Fruit fly (Drosophila melanogaster) whole organism, embryonic: ENCODE results near the gene CG7627.

Experiments
- Atf-2 ChIP-seq: fragments of 200-800 bp; sonication (Bioruptor generic); optimal IDR thresholded peaks from 2 replicates; lab custom pipeline; 2016; ENCODE audit warnings: missing biosample characterization, missing genetic modification characterization
- B-H2 ChIP-seq: fragments of 200-800 bp; sonication (Bioruptor generic); optimal IDR thresholded peaks from 2 replicates; lab custom pipeline; 2018; ENCODE audit warnings: missing biosample characterization, mild to moderate bottlenecking, missing genetic modification characterization
- CG10147 ChIP-seq: fragments of 200-800 bp; sonication (Bioruptor generic); optimal IDR thresholded peaks from 2 replicates; lab custom pipeline; 2019; ENCODE audit warnings: missing biosample characterization, mild to moderate bottlenecking, missing genetic modification characterization, moderate library complexity
- CG10321 ChIP-seq: fragments of 200-800 bp; sonication (Bioruptor generic); IDR thresholded peaks from 2 replicates; pipeline ENCODE4 v1.3.6; 2022; ENCODE audit warnings: missing biosample characterization, missing genetic modification characterization
- CG10654 ChIP-seq: fragments of 200-800 bp; sonication (Bioruptor generic); optimal IDR thresholded peaks from 2 replicates; lab custom pipeline; 2016; ENCODE audit warnings: missing biosample characterization, missing genetic modification characterization
- CG1233 ChIP-seq: fragments of 200-800 bp; sonication (Bioruptor generic); optimal IDR thresholded peaks from 4 replicates; lab custom pipeline; 2018; ENCODE audit warnings: missing biosample characterization, mild to moderate bottlenecking, missing genetic modification characterization
- CG14441 ChIP-seq: fragments of 200-800 bp; sonication (Bioruptor generic); IDR thresholded peaks from 2 replicates; pipeline ENCODE4 v1.3.6; 2022; ENCODE audit warnings: missing biosample characterization, missing genetic modification characterization
- CG15269 ChIP-seq: fragments of 200-800 bp; sonication (Bioruptor generic); optimal IDR thresholded peaks from 2 replicates; lab custom pipeline; 2018; ENCODE audit warnings: missing biosample characterization, mild to moderate bottlenecking, missing genetic modification characterization, moderate library complexity
- CG16815 ChIP-seq: fragments of 200-800 bp; sonication (Bioruptor generic); optimal IDR thresholded peaks from 3 replicates; lab custom pipeline; 2017; ENCODE audit warnings: missing biosample characterization, mild to moderate bottlenecking, missing genetic modification characterization
- CG2116 ChIP-seq: fragments of 200-800 bp; sonication (Bioruptor generic); optimal IDR thresholded peaks from 3 replicates; lab custom pipeline; 2018; ENCODE audit warnings: missing biosample characterization, mild to moderate bottlenecking, missing genetic modification characterization
- CG2120 ChIP-seq: fragments of 200-800 bp; sonication (Bioruptor generic); optimal IDR thresholded peaks from 3 replicates; lab custom pipeline; 2016; ENCODE audit warnings: missing biosample characterization, missing genetic modification characterization
- CG33557 ChIP-seq: fragments of 200-800 bp; sonication (Bioruptor generic); optimal IDR thresholded peaks from 2 replicates; lab custom pipeline; 2019; ENCODE audit warnings: missing biosample characterization, mild to moderate bottlenecking, missing genetic modification characterization, moderate library complexity
- CG3995 ChIP-seq: fragments of 200-800 bp; sonication (Bioruptor generic); optimal IDR thresholded peaks from 3 replicates; lab custom pipeline; 2016; ENCODE audit warnings: missing biosample characterization, missing genetic modification characterization
- CG8388 ChIP-seq: fragments of 200-800 bp; sonication (Bioruptor generic); optimal IDR thresholded peaks from 2 replicates; lab custom pipeline; 2019; ENCODE audit warnings: missing biosample characterization, mild to moderate bottlenecking, missing genetic modification characterization, moderate library complexity
- CG9609 ChIP-seq: fragments of 200-800 bp; sonication (Bioruptor generic); optimal IDR thresholded peaks from 3 replicates; lab custom pipeline; 2016; ENCODE audit warnings: missing biosample characterization, missing genetic modification characterization
- CG9797 ChIP-seq: fragments of 200-800 bp; sonication (Bioruptor generic); optimal IDR thresholded peaks from 3 replicates; lab custom pipeline; 2018; ENCODE audit warnings: missing biosample characterization, mild to moderate bottlenecking, missing genetic modification characterization
- Elba2 ChIP-seq: fragments of 200-800 bp; sonication (Bioruptor generic); optimal IDR thresholded peaks from 3 replicates; lab custom pipeline; 2016; ENCODE audit warnings: missing biosample characterization, missing genetic modification characterization
- HLHmδ ChIP-seq: fragments of 200-800 bp; sonication (Bioruptor generic); optimal IDR thresholded peaks from 2 replicates; lab custom pipeline; 2018; ENCODE audit warnings: missing biosample characterization, mild to moderate bottlenecking, missing genetic modification characterization, moderate library complexity
- Hr3 ChIP-seq: fragments of 200-800 bp; sonication (Bioruptor generic); optimal IDR thresholded peaks from 3 replicates; lab custom pipeline; 2016; ENCODE audit warnings: missing biosample characterization, missing genetic modification characterization
- Hr78 ChIP-seq, 2 experiments: fragments of 200-800 bp in 1 of 2; fragments of >200 bp in 1 of 2; sonication (Bioruptor generic) in 1 of 2; optimal IDR thresholded peaks; 2 replicates each; lab custom pipeline; 2017 to 2019; ENCODE audit warnings: missing biosample characterization in 2 of 2, missing genetic modification characterization in 2 of 2, mild to moderate bottlenecking in 1 of 2, moderate library complexity in 1 of 2
- NfI ChIP-seq: fragments of 200-800 bp; sonication (Bioruptor generic); optimal IDR thresholded peaks from 3 replicates; lab custom pipeline; 2018; ENCODE audit warnings: missing biosample characterization, mild to moderate bottlenecking, missing genetic modification characterization, moderate library complexity
- Oaz ChIP-seq: fragments of 200-800 bp; sonication (Bioruptor generic); IDR thresholded peaks from 2 replicates; pipeline ENCODE4 v1.3.6; 2022; ENCODE audit warnings: missing biosample characterization, missing genetic modification characterization
- Rx ChIP-seq: fragments of 200-800 bp; sonication (Bioruptor generic); IDR thresholded peaks from 2 replicates; pipeline ENCODE4 v1.3.6; 2022; ENCODE audit warnings: missing biosample characterization, missing genetic modification characterization
- Taf1 ChIP-seq: fragments of 200-800 bp; sonication (Bioruptor generic); IDR thresholded peaks from 2 replicates; pipeline ENCODE4 v1.3.6; 2022; ENCODE audit warnings: missing biosample characterization, missing genetic modification characterization
- YL-1 ChIP-seq: fragments of 200-800 bp; sonication (Bioruptor generic); optimal IDR thresholded peaks from 3 replicates; lab custom pipeline; 2017; ENCODE audit warnings: missing biosample characterization, mild to moderate bottlenecking, missing genetic modification characterization
- abd-A ChIP-seq: fragments of 200-800 bp; sonication (Bioruptor generic); optimal IDR thresholded peaks from 3 replicates; lab custom pipeline; 2019; ENCODE audit warnings: missing biosample characterization, mild to moderate bottlenecking, missing genetic modification characterization, moderate library complexity
- al ChIP-seq: fragments of 200-800 bp; sonication (Bioruptor generic); IDR thresholded peaks from 2 replicates; pipeline ENCODE4 v1.3.6; 2022; ENCODE audit warnings: missing biosample characterization, missing genetic modification characterization
- aop ChIP-seq: fragments of 200-800 bp; sonication (Bioruptor generic); IDR thresholded peaks from 2 replicates; pipeline ENCODE4 v1.3.6; 2022; ENCODE audit warnings: missing biosample characterization, missing genetic modification characterization
- ato ChIP-seq: fragments of 200-800 bp; sonication (Bioruptor generic); IDR thresholded peaks from 2 replicates; pipeline ENCODE4 v1.3.6; 2022; ENCODE audit warnings: missing biosample characterization, missing genetic modification characterization; ENCODE audit not compliant: partially characterized antibody
- cato ChIP-seq: fragments of 200-800 bp; sonication (Bioruptor generic); optimal IDR thresholded peaks from 2 replicates; lab custom pipeline; 2016; ENCODE audit warnings: missing biosample characterization, missing genetic modification characterization, borderline replicate concordance
- emc ChIP-seq: fragments of 200-800 bp; sonication (Bioruptor generic); optimal IDR thresholded peaks from 2 replicates; lab custom pipeline; 2016; ENCODE audit warnings: missing biosample characterization, missing genetic modification characterization
- esg ChIP-seq: fragments of 200-800 bp; sonication (Bioruptor generic); conservative IDR thresholded peaks from 2 replicates; pipeline ENCODE4 v1.3.6; 2022; ENCODE audit warnings: missing biosample characterization, missing genetic modification characterization
- exex ChIP-seq: fragments of 200-800 bp; sonication (Bioruptor generic); optimal IDR thresholded peaks from 4 replicates; lab custom pipeline; 2018; ENCODE audit warnings: missing biosample characterization, mild to moderate bottlenecking, missing genetic modification characterization, moderate library complexity
- gcm ChIP-seq: fragments of 200-800 bp; sonication (Bioruptor generic); optimal IDR thresholded peaks from 2 replicates; lab custom pipeline; 2019; ENCODE audit warnings: missing biosample characterization, mild to moderate bottlenecking, missing genetic modification characterization, moderate library complexity
- gfzf ChIP-seq: fragments of 200-800 bp; sonication (Bioruptor generic); optimal IDR thresholded peaks from 2 replicates; lab custom pipeline; 2016; ENCODE audit warnings: missing biosample characterization, mild to moderate bottlenecking, missing genetic modification characterization, moderate library complexity
- jing ChIP-seq: fragments of 200-800 bp; sonication (Bioruptor generic); optimal IDR thresholded peaks from 2 replicates; lab custom pipeline; 2018; ENCODE audit warnings: missing biosample characterization, mild to moderate bottlenecking, missing genetic modification characterization
- nau ChIP-seq: fragments of 200-800 bp; sonication (Bioruptor generic); optimal IDR thresholded peaks from 3 replicates; lab custom pipeline; 2017; ENCODE audit warnings: missing biosample characterization, mild to moderate bottlenecking, missing genetic modification characterization, missing genetic modification reagents
- odd ChIP-seq: fragments of 200-800 bp; sonication (Bioruptor generic); optimal IDR thresholded peaks from 2 replicates; lab custom pipeline; 2017; ENCODE audit warnings: missing biosample characterization, mild to moderate bottlenecking, missing genetic modification characterization
- shn ChIP-seq: fragments of 200-800 bp; sonication (Bioruptor generic); optimal IDR thresholded peaks from 3 replicates; lab custom pipeline; 2016; ENCODE audit warnings: missing biosample characterization, missing genetic modification characterization
- sima ChIP-seq: fragments of 200-800 bp; sonication (Bioruptor generic); optimal IDR thresholded peaks from 2 replicates; lab custom pipeline; 2016; ENCODE audit warnings: missing biosample characterization, missing genetic modification characterization
- slbo ChIP-seq: fragments of 200-800 bp; sonication (Bioruptor generic); IDR thresholded peaks from 2 replicates; pipeline ENCODE4 v1.3.6; 2022; ENCODE audit warnings: missing biosample characterization, missing genetic modification characterization
- sob ChIP-seq: fragments of 200-800 bp; sonication (Bioruptor generic); IDR thresholded peaks from 2 replicates; pipeline ENCODE4 v1.3.6; 2022; ENCODE audit warnings: missing biosample characterization, missing genetic modification characterization
- tap ChIP-seq: fragments of 200-800 bp; optimal IDR thresholded peaks from 3 replicates; lab custom pipeline; 2019; ENCODE audit warnings: missing biosample characterization, mild to moderate bottlenecking, missing genetic modification characterization, moderate library complexity
- trem ChIP-seq: fragments of 200-800 bp; optimal IDR thresholded peaks from 3 replicates; lab custom pipeline; 2019; ENCODE audit warnings: missing biosample characterization, mild to moderate bottlenecking, missing genetic modification characterization, moderate library complexity
- trh ChIP-seq: fragments of 200-800 bp; sonication (Bioruptor generic); optimal IDR thresholded peaks from 2 replicates; lab custom pipeline; 2016; ENCODE audit warnings: missing biosample characterization, missing genetic modification characterization
- tx ChIP-seq: fragments of 200-800 bp; sonication (Bioruptor generic); optimal IDR thresholded peaks from 2 replicates; lab custom pipeline; 2016; ENCODE audit warnings: missing biosample characterization, missing genetic modification characterization
- usp ChIP-seq: fragments of >200 bp; optimal IDR thresholded peaks from 2 replicates; lab custom pipeline; 2017; ENCODE audit warnings: missing biosample characterization, missing genetic modification characterization
- zfh1 ChIP-seq: fragments of 200-800 bp; sonication (Bioruptor generic); IDR thresholded peaks from 3 replicates; pipeline ENCODE4 v1.3.6; 2022; ENCODE audit warnings: missing biosample characterization, missing genetic modification characterization

The CG7627 gene

DNA sequence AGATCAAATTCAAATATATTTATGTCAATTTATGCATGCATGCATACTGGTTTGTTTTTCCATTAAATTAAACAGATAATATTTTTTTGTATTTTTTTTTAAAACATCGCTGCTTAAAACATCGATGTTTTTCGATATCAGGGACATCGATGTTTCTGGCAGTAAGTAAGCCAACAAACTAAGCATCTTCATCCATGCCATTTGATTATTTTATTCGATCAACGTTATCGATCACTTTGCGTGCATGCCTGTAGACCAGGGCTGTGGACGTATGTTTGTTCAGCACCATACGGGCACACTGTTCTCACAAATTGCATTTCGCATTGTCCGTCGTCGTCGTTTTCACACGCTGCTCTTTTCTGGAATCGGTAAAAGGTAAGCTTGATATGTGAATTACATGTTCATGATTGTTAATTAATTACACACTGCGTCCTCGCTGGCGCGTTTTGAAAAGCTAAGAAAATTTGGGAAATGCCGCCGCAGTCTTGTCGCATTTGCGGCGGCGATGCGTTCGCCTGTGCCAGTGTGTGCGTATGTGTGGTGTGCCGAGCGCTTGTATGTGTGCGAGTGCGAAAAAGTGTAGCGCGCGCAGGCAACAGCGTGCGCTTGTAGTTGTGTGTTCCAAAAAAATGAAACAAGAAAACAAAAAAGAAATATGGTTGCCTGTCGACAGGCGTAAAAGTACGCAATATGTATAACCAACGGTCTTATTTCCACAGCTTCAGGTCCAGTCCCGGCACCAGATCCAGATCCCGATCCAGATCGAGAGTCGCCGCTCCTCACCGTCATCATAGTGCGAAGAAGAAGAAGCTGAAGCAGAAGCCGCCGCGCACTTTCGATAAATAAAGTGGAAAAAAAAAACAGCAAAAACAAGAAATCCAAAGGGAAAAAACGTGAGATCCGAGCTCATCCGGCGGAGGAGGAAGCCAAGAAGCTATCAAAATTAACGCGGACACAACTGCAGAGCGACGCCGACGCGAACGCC lies 41.3 kb upstream of the CG7627 start, which contains the start of gene emb (continued):
- peak; percentile 40 for TF ChIP-seq CG9609 (GFP tag; lab: Kevin White, UChicago)
- TF ChIP-seq HLHmδ (GFP tag; lab: Kevin White, UChicago): peak; percentile 12
- no peak for TF ChIP-seq gcm (GFP tag; lab: Kevin White, UChicago)
- TF ChIP-seq Oaz (GFP tag; lab: Robert Waterston, UW): no peak
- peak; percentile 68 for TF ChIP-seq trem (tag; lab: Kevin White, UChicago)
- no peak for TF ChIP-seq Hr78 (GFP tag; optimal IDR thresholded peaks at IDR 0.05; lab: Kevin White, UChicago)
- 0 out of 2 replicates have a peak, but pooled peaks have one; percentile 24 for TF ChIP-seq Taf1 (GFP tag; lab: Robert Waterston, UW)
- TF ChIP-seq nau: no peak
- TF ChIP-seq Atf-2 (GFP tag; lab: Kevin White, UChicago): peak; percentile 18
- TF ChIP-seq CG10321 (GFP tag; lab: Robert Waterston, UW): no peak
- TF ChIP-seq Elba2 (GFP tag; lab: Kevin White, UChicago): peak; percentile 14
- no peak for TF ChIP-seq esg
- peak; percentile 69 for TF ChIP-seq gfzf (GFP tag; lab: Kevin White, UChicago)
- 0 out of 2 replicates have a peak, but pooled peaks have one; percentile 25 for TF ChIP-seq Rx (GFP tag; lab: Robert Waterston, UW)
- TF ChIP-seq CG16815 (GFP tag; lab: Kevin White, UChicago): no peak
- TF ChIP-seq CG10147 (GFP tag; lab: Kevin White, UChicago): no peak
- TF ChIP-seq NfI (GFP tag; lab: Kevin White, UChicago): peak; percentile 37
- peak; percentile 57; the same call in 1 of the 2 replicates for TF ChIP-seq sob (GFP tag; lab: Robert Waterston, UW)
- no peak for TF ChIP-seq tap (tag; lab: Kevin White, UChicago)
- peak; percentile 46 for TF ChIP-seq shn
- peak; percentile 64 for TF ChIP-seq B-H2 (GFP tag; lab: Kevin White, UChicago)
- TF ChIP-seq CG33557: no peak
- peak; percentile 99 for TF ChIP-seq ato (GFP tag; lab: Robert Waterston, UW)
- peak; percentile 36; the same call in 1 of the 3 replicates for TF ChIP-seq zfh1 (GFP tag; lab: Robert Waterston, UW)
- peak; percentile 40 for TF ChIP-seq CG1233 (GFP tag; lab: Kevin White, UChicago)
- no peak for TF ChIP-seq sima (GFP tag; lab: Kevin White, UChicago)
- peak; percentile 13 for TF ChIP-seq cato (GFP tag; lab: Kevin White, UChicago)
- TF ChIP-seq odd (GFP tag; lab: Kevin White, UChicago): no peak
- TF ChIP-seq CG3995 (GFP tag; lab: Kevin White, UChicago): peak; percentile 47
- no peak for TF ChIP-seq trh (GFP tag; lab: Kevin White, UChicago)
- 0 out of 2 replicates have a peak, but pooled peaks have one; percentile 30 for TF ChIP-seq aop (GFP tag; lab: Robert Waterston, UW)
- peak; percentile 37; the same call in 1 of the 2 replicates for TF ChIP-seq al (GFP tag; lab: Robert Waterston, UW)
- peak; percentile 94 for TF ChIP-seq CG9797 (GFP tag; lab: Kevin White, UChicago)
- TF ChIP-seq YL-1: peak; percentile 85
- no peak for TF ChIP-seq exex (tag; lab: Kevin White, UChicago)
- TF ChIP-seq usp (GFP tag; lab: Kevin White, UChicago): no peak
- peak; percentile 43 for TF ChIP-seq Hr3 (GFP tag; lab: Kevin White, UChicago)
- TF ChIP-seq CG10654 (GFP tag; lab: Kevin White, UChicago): peak; percentile 7
- TF ChIP-seq abd-A: no peak
- no peak for TF ChIP-seq CG15269
- TF ChIP-seq CG14441 (GFP tag; lab: Robert Waterston, UW): peak; percentile 30; the same call in 1 of the 2 replicates
- peak; percentile 4 for TF ChIP-seq CG8388 (GFP tag; lab: Kevin White, UChicago)
- TF ChIP-seq emc (GFP tag; lab: Kevin White, UChicago): no peak
- no peak for TF ChIP-seq jing (GFP tag; lab: Kevin White, UChicago)
- peak; percentile 100 for TF ChIP-seq CG2116
- peak; percentile 70 for TF ChIP-seq CG2120
- peak; percentile 44 for TF ChIP-seq tx (GFP tag; lab: Kevin White, UChicago)
- TF ChIP-seq slbo (GFP tag; lab: Robert Waterston, UW): peak; percentile 55
